Fruit fly (Drosophila melanogaster) Kc167 (cell line): Measurements from ENCODE around the gene sunz.

Source experiments
- Myc ChIP-seq: fragments of >200 bp; optimal IDR thresholded peaks from 2 replicates; lab custom pipeline; 2017; ENCODE audit warnings: missing external identifiers
- Sin3A ChIP-seq: fragments of >200 bp; optimal IDR thresholded peaks from 2 replicates; lab custom pipeline; 2018; ENCODE audit warnings: missing external identifiers
- h ChIP-seq: fragments of >200 bp; optimal IDR thresholded peaks from 3 replicates; lab custom pipeline; 2018; ENCODE audit warnings: missing external identifiers
- insv ChIP-seq: fragments of >200 bp; optimal IDR thresholded peaks from 3 replicates; lab custom pipeline; 2018; ENCODE audit warnings: missing external identifiers
- psq ChIP-seq: fragments of >200 bp; optimal IDR thresholded peaks from 2 replicates; lab custom pipeline; 2017; ENCODE audit warnings: missing external identifiers
- ttk ChIP-seq: sonication (Bioruptor generic); optimal IDR thresholded peaks from 2 replicates; lab custom pipeline; 2017; ENCODE audit warnings: missing external identifiers

sunz gene

dm6 chr3R:6629851-6630250 is at the start of gene sunz:
Gene sunz (plus strand): TSS chr3R:6630151.
- TF ChIP-seq insv (lab: Kevin White, UChicago) (no peak), Sin3A (lab: Kevin White, UChicago) (no peak)

dm6 chr3R:6580484-6580883 is 49.5 kb upstream of the sunz start, which contains the start of gene CG2336:
Gene CG2336 (plus strand): TSS chr3R:6580784.
- TF ChIP-seq h (lab: Kevin White, UChicago) (no peak), ttk (lab: Kevin White, UChicago) (no peak), psq (lab: Kevin White, UChicago) (no peak), Myc (lab: Kevin White, UChicago) (no peak), insv (lab: Kevin White, UChicago) (no peak), Sin3A (lab: Kevin White, UChicago) (no peak)

- TF ChIP-seq Myc (lab: Kevin White, UChicago) (no peak), Sin3A (lab: Kevin White, UChicago) (no peak), ttk (lab: Kevin White, UChicago) (no peak), psq (lab: Kevin White, UChicago) (no peak), h (lab: Kevin White, UChicago) (no peak), insv (lab: Kevin White, UChicago) (no peak)
Observed at dm6 chr3R:6593068-6593567, 36.8 kb upstream of the sunz start, which contains the start of gene dpr11. Gene dpr11 (minus strand): TSS chr3R:6593330.

dm6 chr3R:6597922-6598321 is 32.0 kb upstream of the sunz start, which contains the start of gene CG1138:
Gene CG1138 (minus strand): TSS chr3R:6598022.
- TF ChIP-seq Sin3A (lab: Kevin White, UChicago) (no peak), insv (lab: Kevin White, UChicago) (no peak), Myc (lab: Kevin White, UChicago) (no peak)

- TF ChIP-seq Myc (lab: Kevin White, UChicago), result no peak
- no peak for TF ChIP-seq h (lab: Kevin White, UChicago)
- TF ChIP-seq ttk (lab: Kevin White, UChicago), result no peak
- TF ChIP-seq insv (lab: Kevin White, UChicago), result no peak
- no peak for TF ChIP-seq Sin3A (lab: Kevin White, UChicago)
- TF ChIP-seq psq (lab: Kevin White, UChicago), result no peak
Observed at dm6 chr3R:6600942-6601341, 29.0 kb upstream of the sunz start, which contains the start of gene CG31482. Gene CG31482 (plus strand): TSS chr3R:6601242.

dm6 chr3R:6605142-6605541 is 24.8 kb upstream of the sunz start:
- TF ChIP-seq Sin3A (lab: Kevin White, UChicago) (no peak), h (lab: Kevin White, UChicago) (no peak), psq (lab: Kevin White, UChicago) (no peak), Myc (lab: Kevin White, UChicago) (no peak), ttk (lab: Kevin White, UChicago) (no peak), insv (lab: Kevin White, UChicago) (no peak)

- TF ChIP-seq Sin3A (lab: Kevin White, UChicago) (no peak), h (lab: Kevin White, UChicago) (no peak), psq (lab: Kevin White, UChicago) (no peak), Myc (lab: Kevin White, UChicago) (no peak), ttk (lab: Kevin White, UChicago) (no peak), insv (lab: Kevin White, UChicago) (no peak)
Observed at dm6 chr3R:6608814-6609213, 21.1 kb upstream of the sunz start, which contains the start of gene glob2. Gene glob2 (minus strand): TSS chr3R:6608914.

- TF ChIP-seq Myc (lab: Kevin White, UChicago) (no peak), h (lab: Kevin White, UChicago) (no peak), insv (lab: Kevin White, UChicago) (no peak), ttk (lab: Kevin White, UChicago) (no peak)
Observed at dm6 chr3R:6627800-6628199, 2.2 kb upstream of the sunz start, which contains the start of gene sowi. Gene sowi (minus strand): TSS chr3R:6627900.

dm6 chr3R:6629221-6629620 is 730 bp upstream of the sunz start, which contains the start of gene CG15177:
Gene CG15177 (minus strand): TSS chr3R:6629321.
- no peak for TF ChIP-seq Myc (lab: Kevin White, UChicago)
- TF ChIP-seq Sin3A (lab: Kevin White, UChicago), result no peak
- TF ChIP-seq insv (lab: Kevin White, UChicago), result no peak
- TF ChIP-seq h (lab: Kevin White, UChicago), result no peak
- no peak for TF ChIP-seq psq (lab: Kevin White, UChicago)
- TF ChIP-seq ttk (lab: Kevin White, UChicago), result no peak

- no peak for TF ChIP-seq insv (lab: Kevin White, UChicago)
- no peak for TF ChIP-seq Sin3A (lab: Kevin White, UChicago)
- TF ChIP-seq Myc (lab: Kevin White, UChicago), result no peak
- no peak for TF ChIP-seq ttk (lab: Kevin White, UChicago)
- TF ChIP-seq psq (lab: Kevin White, UChicago), result no peak
- no peak for TF ChIP-seq h (lab: Kevin White, UChicago)
Observed at dm6 chr3R:6640932-6641331, 11.0 kb downstream of the sunz start, which contains the start of gene CG31286. Gene CG31286 (plus strand): TSS chr3R:6641232.

dm6 chr3R:6644334-6644733 is 14.4 kb downstream of the sunz start, which contains the start of gene Ass:
Gene Ass (minus strand): TSS chr3R:6644434.
- TF ChIP-seq ttk (lab: Kevin White, UChicago) (no peak), insv (lab: Kevin White, UChicago) (no peak), h (lab: Kevin White, UChicago) (no peak), Myc (lab: Kevin White, UChicago) (no peak), psq (lab: Kevin White, UChicago) (no peak), Sin3A (lab: Kevin White, UChicago) (no peak)

- TF ChIP-seq ttk (lab: Kevin White, UChicago) (no peak), psq (lab: Kevin White, UChicago) (no peak), h (lab: Kevin White, UChicago) (no peak), insv (lab: Kevin White, UChicago) (no peak), Myc (lab: Kevin White, UChicago) (no peak), Sin3A (lab: Kevin White, UChicago) (no peak)
Observed at dm6 chr3R:6646740-6647139, 16.8 kb downstream of the sunz start, which contains the start of gene Taf1. Gene Taf1 (plus strand): TSS chr3R:6646889.
